Fruit fly (Drosophila melanogaster) whole organism, embryonic: ENCODE results near the gene shf.

Experiments
- CG10147 ChIP-seq: fragments of 200-800 bp; sonication (Bioruptor generic); optimal IDR thresholded peaks from 2 replicates; lab custom pipeline; 2019; ENCODE audit warnings: missing biosample characterization, mild to moderate bottlenecking, missing genetic modification characterization, moderate library complexity
- CG10366 ChIP-seq: fragments of 200-800 bp; sonication (Bioruptor generic); IDR thresholded peaks from 2 replicates; pipeline ENCODE4 v1.3.6; 2022; ENCODE audit warnings: missing biosample characterization, missing genetic modification characterization
- CG11723 ChIP-seq: fragments of 200-800 bp; sonication (Bioruptor generic); optimal IDR thresholded peaks from 2 replicates; lab custom pipeline; 2017; ENCODE audit warnings: missing biosample characterization, mild to moderate bottlenecking, missing genetic modification characterization
- CG1233 ChIP-seq: fragments of 200-800 bp; sonication (Bioruptor generic); optimal IDR thresholded peaks from 4 replicates; lab custom pipeline; 2018; ENCODE audit warnings: missing biosample characterization, mild to moderate bottlenecking, missing genetic modification characterization
- CG14860 ChIP-seq: fragments of 200-800 bp; sonication (Bioruptor generic); IDR thresholded peaks from 3 replicates; pipeline ENCODE4 v1.3.6; 2022; ENCODE audit warnings: missing biosample characterization, missing genetic modification characterization; ENCODE audit not compliant: partially characterized antibody
- CG16863 ChIP-seq: fragments of 200-800 bp; sonication (Bioruptor generic); optimal IDR thresholded peaks from 3 replicates; lab custom pipeline; 2016; ENCODE audit warnings: missing biosample characterization, missing genetic modification characterization
- CG17829 ChIP-seq: fragments of 200-800 bp; optimal IDR thresholded peaks from 2 replicates; lab custom pipeline; 2019; ENCODE audit warnings: missing biosample characterization, mild to moderate bottlenecking, missing genetic modification characterization, moderate library complexity
- CG2202 ChIP-seq: fragments of 200-800 bp; sonication (Bioruptor generic); optimal IDR thresholded peaks from 2 replicates; lab custom pipeline; 2018; ENCODE audit warnings: missing biosample characterization, mild to moderate bottlenecking, missing genetic modification characterization
- CG32532 ChIP-seq: fragments of 200-800 bp; sonication (Bioruptor generic); IDR thresholded peaks from 2 replicates; pipeline ENCODE4 v1.3.6; 2022; ENCODE audit warnings: missing biosample characterization, missing genetic modification characterization
- CG3995 ChIP-seq: fragments of 200-800 bp; sonication (Bioruptor generic); optimal IDR thresholded peaks from 3 replicates; lab custom pipeline; 2016; ENCODE audit warnings: missing biosample characterization, missing genetic modification characterization
- CG4360 ChIP-seq: fragments of 200-800 bp; sonication (Bioruptor generic); IDR thresholded peaks from 2 replicates; pipeline ENCODE4 v1.3.6; 2022; ENCODE audit warnings: missing biosample characterization, missing genetic modification characterization
- CG6689 ChIP-seq: fragments of 200-800 bp; sonication (Bioruptor generic); IDR thresholded peaks from 2 replicates; pipeline ENCODE4 v1.3.6; 2022; ENCODE audit warnings: missing biosample characterization, missing genetic modification characterization
- CG7839 ChIP-seq: fragments of 200-800 bp; sonication (Bioruptor generic); optimal IDR thresholded peaks from 3 replicates; lab custom pipeline; 2018; ENCODE audit warnings: missing biosample characterization, mild to moderate bottlenecking, missing genetic modification characterization, moderate library complexity
- CG8089 ChIP-seq: fragments of 200-800 bp; sonication (Bioruptor generic); optimal IDR thresholded peaks from 3 replicates; lab custom pipeline; 2016; ENCODE audit warnings: missing biosample characterization, missing genetic modification characterization
- CHES-1-like ChIP-seq: fragments of 200-800 bp; sonication (Bioruptor generic); optimal IDR thresholded peaks from 2 replicates; lab custom pipeline; 2016; ENCODE audit warnings: missing biosample characterization, missing genetic modification characterization
- Dfd ChIP-seq, 2 experiments: fragments of >200 bp; optimal IDR thresholded peaks; 2 replicates each; lab custom pipeline; 2017; ENCODE audit warnings: missing biosample characterization in 2 of 2, missing genetic modification characterization in 2 of 2
- Dp ChIP-seq: fragments of 200-800 bp; sonication (Bioruptor generic); optimal IDR thresholded peaks from 2 replicates; lab custom pipeline; 2018; ENCODE audit warnings: missing biosample characterization, mild to moderate bottlenecking, missing genetic modification characterization, moderate library complexity
- GATAe ChIP-seq: fragments of 200-800 bp; sonication (Bioruptor generic); conservative IDR thresholded peaks from 2 replicates; pipeline ENCODE4 v1.3.6; 2022; ENCODE audit warnings: missing biosample characterization, missing genetic modification characterization
- Gsc ChIP-seq: fragments of 200-800 bp; sonication (Bioruptor generic); IDR thresholded peaks from 2 replicates; pipeline ENCODE4 v1.3.6; 2022; ENCODE audit warnings: missing biosample characterization, missing genetic modification characterization
- HLH3B ChIP-seq: fragments of 200-800 bp; sonication (Bioruptor generic); IDR thresholded peaks from 2 replicates; pipeline ENCODE4 v1.3.6; 2022; ENCODE audit warnings: missing biosample characterization, missing genetic modification characterization
- HmgD ChIP-seq: fragments of 200-800 bp; sonication (Bioruptor generic); optimal IDR thresholded peaks from 3 replicates; lab custom pipeline; 2016; ENCODE audit warnings: missing biosample characterization, missing genetic modification characterization
- Hr3 ChIP-seq: fragments of 200-800 bp; sonication (Bioruptor generic); optimal IDR thresholded peaks from 3 replicates; lab custom pipeline; 2016; ENCODE audit warnings: missing biosample characterization, missing genetic modification characterization
- Jarid2 ChIP-seq: fragments of 200-800 bp; sonication (Bioruptor generic); optimal IDR thresholded peaks from 3 replicates; lab custom pipeline; 2017; ENCODE audit warnings: mild to moderate bottlenecking, missing biosample characterization, missing genetic modification reagents, missing genetic modification characterization
- Max ChIP-seq: fragments of 200-800 bp; sonication (Bioruptor generic); optimal IDR thresholded peaks from 2 replicates; lab custom pipeline; 2016; ENCODE audit warnings: missing biosample characterization, mild to moderate bottlenecking, missing genetic modification characterization
- Nf-YA ChIP-seq: fragments of 200-800 bp; sonication (Bioruptor generic); IDR thresholded peaks from 2 replicates; pipeline ENCODE4 v1.3.6; 2022; ENCODE audit warnings: missing biosample characterization, missing genetic modification characterization
- Pdp1 ChIP-seq, 2 experiments: fragments of 200-800 bp; sonication (Bioruptor generic); optimal IDR thresholded peaks; 3 replicates each; lab custom pipeline; 2016; ENCODE audit warnings: missing biosample characterization in 2 of 2, missing genetic modification characterization in 2 of 2, mild to moderate bottlenecking in 1 of 2, moderate library complexity in 1 of 2
- Scr ChIP-seq: fragments of 200-800 bp; sonication (Bioruptor generic); IDR thresholded peaks from 2 replicates; pipeline ENCODE4 v1.3.6; 2022; ENCODE audit warnings: missing biosample characterization, missing genetic modification characterization; ENCODE audit not compliant: partially characterized antibody
- Side ChIP-seq: fragments of 200-800 bp; sonication (Bioruptor generic); optimal IDR thresholded peaks from 2 replicates; lab custom pipeline; 2016; ENCODE audit warnings: missing biosample characterization, missing genetic modification characterization
- Sox102F ChIP-seq: fragments of 200-800 bp; sonication (Bioruptor generic); optimal IDR thresholded peaks from 2 replicates; lab custom pipeline; 2018; ENCODE audit warnings: missing biosample characterization, mild to moderate bottlenecking, missing genetic modification characterization, moderate library complexity
- Spps ChIP-seq: fragments of 200-800 bp; sonication (Bioruptor generic); optimal IDR thresholded peaks from 2 replicates; lab custom pipeline; 2018; ENCODE audit warnings: missing biosample characterization, mild to moderate bottlenecking, missing genetic modification characterization
- Stat92E ChIP-seq, 3 experiments: fragments of >200 bp in 2 of 3; fragments of 200-800 bp in 1 of 3; sonication (Bioruptor generic) in 1 of 3; optimal IDR thresholded peaks; 2 replicates each; lab custom pipeline; 2017 to 2019; ENCODE audit warnings: missing biosample characterization in 3 of 3, missing genetic modification characterization in 3 of 3, mild to moderate bottlenecking in 1 of 3, moderate library complexity in 1 of 3
- abd-A ChIP-seq: fragments of 200-800 bp; sonication (Bioruptor generic); optimal IDR thresholded peaks from 3 replicates; lab custom pipeline; 2019; ENCODE audit warnings: missing biosample characterization, mild to moderate bottlenecking, missing genetic modification characterization, moderate library complexity
- ap ChIP-seq: fragments of 200-800 bp; sonication (Bioruptor generic); IDR thresholded peaks from 2 replicates; pipeline ENCODE4 v1.3.6; 2022; ENCODE audit warnings: missing biosample characterization, missing genetic modification characterization
- bbx ChIP-seq: fragments of 200-800 bp; sonication (Bioruptor generic); IDR thresholded peaks from 2 replicates; pipeline ENCODE4 v1.3.6; 2022; ENCODE audit warnings: missing biosample characterization, missing genetic modification characterization; ENCODE audit not compliant: partially characterized antibody
- bcd ChIP-seq: fragments of 200-800 bp; sonication (Bioruptor generic); optimal IDR thresholded peaks from 2 replicates; lab custom pipeline; 2017; ENCODE audit warnings: missing biosample characterization, mild to moderate bottlenecking, missing genetic modification characterization
- dmrt99B ChIP-seq: fragments of 200-800 bp; sonication (Bioruptor generic); optimal IDR thresholded peaks from 2 replicates; lab custom pipeline; 2018; ENCODE audit warnings: missing biosample characterization, mild to moderate bottlenecking, missing genetic modification characterization, moderate library complexity
- dysf ChIP-seq: fragments of 200-800 bp; sonication (Bioruptor generic); IDR thresholded peaks from 3 replicates; pipeline ENCODE4 v1.3.6; 2022; ENCODE audit warnings: missing biosample characterization, missing genetic modification characterization
- fd64A ChIP-seq: fragments of 200-800 bp; sonication (Bioruptor generic); optimal IDR thresholded peaks from 3 replicates; lab custom pipeline; 2018; ENCODE audit warnings: missing biosample characterization, mild to moderate bottlenecking, missing genetic modification characterization
- gce ChIP-seq: fragments of 200-800 bp; sonication (Bioruptor generic); IDR thresholded peaks from 3 replicates; pipeline ENCODE4 v1.3.6; 2022; ENCODE audit warnings: missing biosample characterization, missing genetic modification characterization
- gcm ChIP-seq: fragments of 200-800 bp; sonication (Bioruptor generic); optimal IDR thresholded peaks from 2 replicates; lab custom pipeline; 2019; ENCODE audit warnings: missing biosample characterization, mild to moderate bottlenecking, missing genetic modification characterization, moderate library complexity
- gfzf ChIP-seq: fragments of 200-800 bp; sonication (Bioruptor generic); optimal IDR thresholded peaks from 2 replicates; lab custom pipeline; 2016; ENCODE audit warnings: missing biosample characterization, mild to moderate bottlenecking, missing genetic modification characterization, moderate library complexity
- lbe ChIP-seq: fragments of 200-800 bp; sonication (Bioruptor generic); optimal IDR thresholded peaks from 2 replicates; lab custom pipeline; 2016; ENCODE audit warnings: missing biosample characterization, mild to moderate bottlenecking, missing genetic modification characterization
- lov ChIP-seq, 2 experiments: fragments of 200-800 bp in 1 of 2; fragments of >200 bp in 1 of 2; sonication (Bioruptor generic) in 1 of 2; IDR thresholded peaks in 1 of 2; optimal IDR thresholded peaks in 1 of 2; 2 replicates in 1 of 2; 3 replicates in 1 of 2; pipeline versions ENCODE4 v1.3.6 to Lab custom; 2017 to 2022; ENCODE audit warnings: missing biosample characterization in 1 of 2, missing genetic modification characterization in 1 of 2
- scrt ChIP-seq: fragments of 200-800 bp; sonication (Bioruptor generic); optimal IDR thresholded peaks from 2 replicates; lab custom pipeline; 2018; ENCODE audit warnings: missing biosample characterization, mild to moderate bottlenecking, missing genetic modification characterization, moderate library complexity
- sqz ChIP-seq: fragments of 200-800 bp; sonication (Bioruptor generic); optimal IDR thresholded peaks from 3 replicates; lab custom pipeline; 2018; ENCODE audit warnings: missing biosample characterization, mild to moderate bottlenecking, missing genetic modification characterization
- sug ChIP-seq: fragments of 200-800 bp; optimal IDR thresholded peaks from 2 replicates; lab custom pipeline; 2019; ENCODE audit warnings: missing biosample characterization, mild to moderate bottlenecking, missing genetic modification characterization, moderate library complexity
- tio ChIP-seq: fragments of 200-800 bp; sonication (Bioruptor generic); optimal IDR thresholded peaks from 2 replicates; lab custom pipeline; 2017; ENCODE audit warnings: missing biosample characterization, missing genetic modification characterization, inconsistent platforms
- ttk ChIP-seq: fragments of 200-800 bp; sonication (Bioruptor generic); IDR thresholded peaks from 2 replicates; pipeline ENCODE4 v2.1.2; 2022; ENCODE audit warnings: missing biosample characterization, missing genetic modification characterization
- tup ChIP-seq: fragments of 200-800 bp; sonication (Bioruptor generic); optimal IDR thresholded peaks from 2 replicates; lab custom pipeline; 2016; ENCODE audit warnings: missing biosample characterization, mild to moderate bottlenecking, missing genetic modification characterization, moderate library complexity

Gene shf

DNA sequence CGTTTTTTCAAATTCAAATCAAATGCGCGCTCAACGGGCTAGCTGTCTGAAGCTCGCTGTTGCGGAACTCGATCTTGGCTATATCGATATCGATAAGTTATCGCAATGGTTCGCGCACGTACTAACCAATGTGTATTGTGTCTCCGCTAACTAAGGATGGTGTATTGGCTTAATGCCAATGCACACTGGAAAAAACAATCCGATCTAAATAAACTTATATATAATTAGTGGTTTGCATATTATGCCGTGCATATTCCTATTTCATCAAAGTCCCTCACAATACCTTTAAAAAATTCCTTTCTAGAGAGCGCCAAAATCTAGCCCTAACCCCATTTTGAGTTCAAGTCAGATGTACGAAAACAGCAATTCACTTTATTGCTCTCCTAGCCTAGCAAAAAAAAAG is 38.3 kb downstream of the shf start (continued):
- no peak for TF ChIP-seq ttk (GFP tag; lab: Robert Waterston, UW)
- no peak for TF ChIP-seq Stat92E (GFP tag; optimal IDR thresholded peaks at IDR 0.05; lab: Kevin White, UChicago)
- TF ChIP-seq CG16863 (GFP tag; lab: Kevin White, UChicago), result peak; percentile 18
- TF ChIP-seq lbe (GFP tag; lab: Kevin White, UChicago), result peak; percentile 16
- TF ChIP-seq sqz (GFP tag; lab: Kevin White, UChicago), result no peak
- TF ChIP-seq scrt (GFP tag; lab: Kevin White, UChicago), result no peak
- TF ChIP-seq Dfd (GFP tag; optimal IDR thresholded peaks at IDR 0.05; lab: Kevin White, UChicago), result no peak
- TF ChIP-seq Sox102F, result peak; percentile 31
- TF ChIP-seq CG3995, result no peak
- TF ChIP-seq bbx (GFP tag; lab: Robert Waterston, UW), result peak; percentile 78
- TF ChIP-seq gcm, result no peak
- peak; percentile 67 for TF ChIP-seq dysf (GFP tag; lab: Robert Waterston, UW)
- TF ChIP-seq Hr3 (GFP tag; lab: Kevin White, UChicago), result peak; percentile 15
- TF ChIP-seq CG7839 (tag; lab: Kevin White, UChicago), result peak; percentile 31
- TF ChIP-seq CG10147 (GFP tag; lab: Kevin White, UChicago), result peak; percentile 22
- TF ChIP-seq sug, result peak; percentile 40
- TF ChIP-seq CG32532 (GFP tag; lab: Robert Waterston, UW), result peak; percentile 74; the same call in 1 of the 2 replicates
- TF ChIP-seq bcd (GFP tag; lab: Kevin White, UChicago), result peak; percentile 40
- peak; percentile 40 for TF ChIP-seq Max (GFP tag; lab: Kevin White, UChicago)
- no peak for TF ChIP-seq CG2202 (tag; lab: Kevin White, UChicago)
- TF ChIP-seq HLH3B (GFP tag; lab: Robert Waterston, UW), result peak; percentile 53
- TF ChIP-seq CG6689 (GFP tag; lab: Robert Waterston, UW), result peak; percentile 41
- peak; percentile 19; the same call in 1 of the 2 replicates for TF ChIP-seq CG10366 (GFP tag; lab: Robert Waterston, UW)
- TF ChIP-seq lov (optimal IDR thresholded peaks at IDR 0.05; lab: Kevin White, UChicago), result no peak
- TF ChIP-seq lov (GFP tag; IDR thresholded peaks at IDR 0.05; lab: Robert Waterston, UW), result 0 out of 3 replicates have a peak, but pooled peaks have one; percentile 48
- no peak for TF ChIP-seq abd-A (tag; lab: Kevin White, UChicago)
- no peak for TF ChIP-seq ap (GFP tag; lab: Robert Waterston, UW)
- TF ChIP-seq Nf-YA (GFP tag; lab: Robert Waterston, UW), result no peak
- TF ChIP-seq HmgD, result peak; percentile 66
- TF ChIP-seq CG1233 (GFP tag; lab: Kevin White, UChicago), result no peak
- no peak for TF ChIP-seq tio (GFP tag; lab: Kevin White, UChicago)
- TF ChIP-seq Gsc (GFP tag; lab: Robert Waterston, UW), result no peak
- TF ChIP-seq Side (GFP tag; lab: Kevin White, UChicago), result peak; percentile 8
- TF ChIP-seq CG17829 (tag; lab: Kevin White, UChicago), result peak; percentile 42
- TF ChIP-seq Dp (GFP tag; lab: Kevin White, UChicago), result peak; percentile 95
- no peak; the same call in 1 of the 2 replicates for TF ChIP-seq GATAe
- peak; percentile 17 for TF ChIP-seq dmrt99B (tag; lab: Kevin White, UChicago)
- TF ChIP-seq gce, result peak; percentile 50; the same call in 1 of the 3 replicates
- TF ChIP-seq CG11723, result no peak
- TF ChIP-seq tup (GFP tag; lab: Kevin White, UChicago), result no peak
- peak; percentile 62 for TF ChIP-seq gfzf (GFP tag; lab: Kevin White, UChicago)
- TF ChIP-seq CG4360 (GFP tag; lab: Robert Waterston, UW), result no peak
- no peak for TF ChIP-seq Jarid2 (GFP tag; lab: Kevin White, UChicago)
- no peak for TF ChIP-seq CHES-1-like
- no peak for TF ChIP-seq fd64A (GFP tag; lab: Kevin White, UChicago)
- TF ChIP-seq Spps (tag; lab: Kevin White, UChicago), result no peak
- peak; percentile 62; the same call in 1 of the 3 replicates for TF ChIP-seq CG14860 (GFP tag; lab: Robert Waterston, UW)
- TF ChIP-seq Pdp1 (GFP tag; optimal IDR thresholded peaks at IDR 0.05; lab: Kevin White, UChicago), result peak; percentile 29 to 65
- TF ChIP-seq Scr (GFP tag; lab: Robert Waterston, UW), result peak; percentile 63
- no peak for TF ChIP-seq CG8089 (GFP tag; lab: Kevin White, UChicago)
